Fruit fly (Drosophila melanogaster): Measurements from ENCODE around the gene Rpn5.

Rpn5 gene

dm6 chr3R:5742278-5743196, 46.8 kb upstream of the Rpn5 start, which contains the start of the genes Sym and Madm (continued):
- TF ChIP-seq lov (optimal IDR thresholded peaks at IDR 0.05) (no peak), lov (GFP tag; IDR thresholded peaks at IDR 0.05) (0 out of 3 replicates have a peak, but pooled peaks have one; percentile 51), CG17328 (GFP tag; IDR thresholded peaks at IDR 0.05) (no peak), CG6689 (GFP tag; IDR thresholded peaks at IDR 0.05) (no peak), wdn (GFP tag; IDR thresholded peaks at IDR 0.05) (no peak), Atf6 (GFP tag; IDR thresholded peaks at IDR 0.05) (no peak), CG9727 (GFP tag; optimal IDR thresholded peaks at IDR 0.05) (peak; percentile 50), Hr3 (GFP tag; optimal IDR thresholded peaks at IDR 0.05) (peak; percentile 33), HHEX (GFP tag; optimal IDR thresholded peaks at IDR 0.05) (no peak), Awh (GFP tag; IDR thresholded peaks at IDR 0.05) (no peak), CG4282 (GFP tag; optimal IDR thresholded peaks at IDR 0.05) (no peak), Opbp (GFP tag; IDR thresholded peaks at IDR 0.05; ENCODE audit: partially characterized antibody) (peak; percentile 73; the same call in 2 of the 3 replicates), Hsf (GFP tag; optimal IDR thresholded peaks at IDR 0.05) (peak; percentile 55), CG2129 (GFP tag; IDR thresholded peaks at IDR 0.05; ENCODE audit: partially characterized antibody) (peak; percentile 69), Lim3 (GFP tag; IDR thresholded peaks at IDR 0.05) (no peak), mam (GFP tag; optimal IDR thresholded peaks at IDR 0.05) (peak; percentile 70), CG7963 (GFP tag; IDR thresholded peaks at IDR 0.05; ENCODE audit: partially characterized antibody) (peak; percentile 69; the same call in 2 of the 3 replicates), Nf-YC (tag; optimal IDR thresholded peaks at IDR 0.05) (peak; percentile 49), Dip2 (GFP tag; IDR thresholded peaks at IDR 0.05) (no peak), CG32767 (GFP tag; IDR thresholded peaks at IDR 0.05) (no peak), HmgZ (tag; optimal IDR thresholded peaks at IDR 0.05) (peak; percentile 58), CG10274 (GFP tag; optimal IDR thresholded peaks at IDR 0.05) (peak; percentile 48), ems (GFP tag; optimal IDR thresholded peaks at IDR 0.05) (no peak), CG10366 (GFP tag; IDR thresholded peaks at IDR 0.05) (peak; percentile 19; the same call in 1 of the 2 replicates), CG33213 (GFP tag; optimal IDR thresholded peaks at IDR 0.05) (peak; percentile 17), Ets97D (GFP tag; optimal IDR thresholded peaks at IDR 0.05) (peak; percentile 84), CG11695 (GFP tag; IDR thresholded peaks at IDR 0.05) (no peak), sens (GFP tag) (peak; percentile 94), Sox102F (GFP tag; optimal IDR thresholded peaks at IDR 0.05) (no peak), Med (GFP tag) (peak; percentile 77), CG17361 (GFP tag; IDR thresholded peaks at IDR 0.05) (peak; percentile 66; the same call in 2 of the 3 replicates), nmo (GFP tag; optimal IDR thresholded peaks at IDR 0.05) (peak; percentile 71), Atf3 (GFP tag; optimal IDR thresholded peaks at IDR 0.05) (no peak), CG10267 (tag; optimal IDR thresholded peaks at IDR 0.05) (peak; percentile 55), CG8281 (tag; optimal IDR thresholded peaks at IDR 0.05) (no peak), Ets65A (GFP tag) (peak; percentile 97), unc-4 (GFP tag; IDR thresholded peaks at IDR 0.05; ENCODE audit: partially characterized antibody) (peak; percentile 81), unpg (GFP tag; optimal IDR thresholded peaks at IDR 0.05) (no peak), CG10654 (GFP tag; optimal IDR thresholded peaks at IDR 0.05) (peak; percentile 22), bigmax (GFP tag; optimal IDR thresholded peaks at IDR 0.05) (no peak), Pdp1 (GFP tag; optimal IDR thresholded peaks at IDR 0.05) (peak; percentile 41 to 47), CG15269 (tag; optimal IDR thresholded peaks at IDR 0.05) (no peak), Hmr (GFP tag; optimal IDR thresholded peaks at IDR 0.05) (no peak), B-H2 (GFP tag; optimal IDR thresholded peaks at IDR 0.05) (no peak), peb (GFP tag; IDR thresholded peaks at IDR 0.05) (no peak), pan (optimal IDR thresholded peaks at IDR 0.05) (no peak), pan (GFP tag; optimal IDR thresholded peaks at IDR 0.05 in 1 of 2, IDR thresholded peaks at IDR 0.05 in 1 of 2) (no peak), cad (GFP tag; optimal IDR thresholded peaks at IDR 0.05) (no peak), Meics (GFP tag; optimal IDR thresholded peaks at IDR 0.05) (peak; percentile 48)

All from whole organism, embryonic.